Worm (Caenorhabditis elegans) whole organism, L3 larva: Measurements from ENCODE around the gene F39F10.5.
"Not testable (repeated sequence)": the region's sequence is repeated elsewhere in the genome, so short reads cannot be mapped to it uniquely, and the experiment has no call there.

ENCODE experiments used
- R02D3.7 ChIP-seq: fragments of 150-350 bp; optimal IDR thresholded peaks from 2 replicates; lab custom pipeline; 2014; ENCODE audit warnings: missing biosample characterization, missing genetic modification characterization
- ZK546.5 ChIP-seq: sonication (generic microtip); optimal IDR thresholded peaks from 2 replicates; lab custom pipeline; 2017; ENCODE audit warnings: missing biosample characterization, missing genetic modification characterization
- aly-2 ChIP-seq: fragments of 150-350 bp; optimal IDR thresholded peaks from 2 replicates; lab custom pipeline; 2014; ENCODE audit warnings: missing biosample characterization, missing genetic modification characterization
- ama-1 ChIP-seq: fragments of 150-350 bp; optimal IDR thresholded peaks from 2 replicates; lab custom pipeline; 2018
- ceh-28 ChIP-seq: fragments of 150-350 bp; optimal IDR thresholded peaks from 2 replicates; lab custom pipeline; 2014; ENCODE audit warnings: missing biosample characterization, missing genetic modification reagents, missing genetic modification characterization
- ceh-82 ChIP-seq: fragments of 150-350 bp; optimal IDR thresholded peaks from 2 replicates; lab custom pipeline; 2014; ENCODE audit warnings: missing biosample characterization, missing genetic modification characterization
- ceh-9 ChIP-seq: sonication (generic microtip); optimal IDR thresholded peaks from 2 replicates; lab custom pipeline; 2018; ENCODE audit warnings: missing biosample characterization, missing genetic modification characterization
- daf-12 ChIP-seq: fragments of 150-350 bp; optimal IDR thresholded peaks from 2 replicates; lab custom pipeline; 2014; ENCODE audit warnings: missing biosample characterization, missing genetic modification reagents, missing genetic modification characterization
- egl-27 ChIP-seq: sonication (generic microtip); optimal IDR thresholded peaks from 4 replicates; lab custom pipeline; 2017; ENCODE audit warnings: missing biosample characterization, missing genetic modification reagents, missing genetic modification characterization
- egl-5 ChIP-seq: fragments of 150-350 bp; optimal IDR thresholded peaks from 2 replicates; lab custom pipeline; 2017; ENCODE audit warnings: missing biosample characterization, missing genetic modification reagents, missing genetic modification characterization, inconsistent platforms
- elt-1 ChIP-seq: fragments of 150-350 bp; optimal IDR thresholded peaks from 2 replicates; lab custom pipeline; 2014; ENCODE audit warnings: missing biosample characterization, missing genetic modification characterization
- elt-2 ChIP-seq: sonication (generic microtip); optimal IDR thresholded peaks from 2 replicates; lab custom pipeline; 2016; ENCODE audit warnings: missing genetic modification reagents, mild to moderate bottlenecking, missing genetic modification characterization, missing compliant biosample characterization
- elt-3 ChIP-seq, 3 experiments: fragments of 150-350 bp in 1 of 3; sonication (generic microtip) in 2 of 3; optimal IDR thresholded peaks; 2 replicates in 2 of 3; 4 replicates in 1 of 3; lab custom pipeline; 2014 to 2017; ENCODE audit warnings: missing biosample characterization in 3 of 3, missing genetic modification characterization in 3 of 3
- eor-1 ChIP-seq, 2 experiments: fragments of 150-350 bp; optimal IDR thresholded peaks; 2 replicates each; lab custom pipeline; 2014 to 2018; ENCODE audit warnings: missing biosample characterization in 2 of 2, missing genetic modification characterization in 2 of 2
- fkh-10 ChIP-seq: sonication (generic microtip); optimal IDR thresholded peaks from 2 replicates; lab custom pipeline; 2017; ENCODE audit warnings: missing biosample characterization, missing genetic modification reagents, missing genetic modification characterization
- fos-1 ChIP-seq: fragments of 150-350 bp; optimal IDR thresholded peaks from 2 replicates; lab custom pipeline; 2014; ENCODE audit warnings: missing biosample characterization, missing genetic modification characterization
- hmg-11 ChIP-seq: sonication (generic microtip); optimal IDR thresholded peaks from 2 replicates; lab custom pipeline; 2016; ENCODE audit warnings: missing genetic modification characterization, missing compliant biosample characterization
- jun-1 ChIP-seq: fragments of 150-350 bp; optimal IDR thresholded peaks from 2 replicates; lab custom pipeline; 2014; ENCODE audit warnings: missing biosample characterization, missing genetic modification reagents, missing genetic modification characterization
- lin-15B ChIP-seq: fragments of 150-350 bp; optimal IDR thresholded peaks from 2 replicates; lab custom pipeline; 2014; ENCODE audit warnings: missing biosample characterization, missing genetic modification characterization
- lin-39 ChIP-seq: fragments of 150-350 bp; optimal IDR thresholded peaks from 2 replicates; lab custom pipeline; 2018; ENCODE audit warnings: missing biosample characterization, missing genetic modification reagents, missing genetic modification characterization
- lsy-12 ChIP-seq: sonication (generic microtip); optimal IDR thresholded peaks from 2 replicates; lab custom pipeline; 2016; ENCODE audit warnings: mild to moderate bottlenecking, missing genetic modification characterization, missing compliant biosample characterization
- mdl-1 ChIP-seq: fragments of 150-350 bp; optimal IDR thresholded peaks from 2 replicates; lab custom pipeline; 2014; ENCODE audit warnings: missing biosample characterization, missing genetic modification characterization
- nfya-1 ChIP-seq: sonication (generic microtip); optimal IDR thresholded peaks from 2 replicates; lab custom pipeline; 2017; ENCODE audit warnings: missing genetic modification characterization, mild to moderate bottlenecking, missing compliant biosample characterization, antibody characterized with exemption, moderate library complexity; ENCODE audit not compliant: insufficient read depth
- nhr-11 ChIP-seq: fragments of 150-350 bp; optimal IDR thresholded peaks from 2 replicates; lab custom pipeline; 2014; ENCODE audit warnings: missing biosample characterization, missing genetic modification characterization
- nhr-23 ChIP-seq: fragments of 150-350 bp; optimal IDR thresholded peaks from 2 replicates; lab custom pipeline; 2014; ENCODE audit warnings: missing biosample characterization, missing genetic modification reagents, missing genetic modification characterization
- nhr-237 ChIP-seq: fragments of 150-350 bp; optimal IDR thresholded peaks from 2 replicates; lab custom pipeline; 2014; ENCODE audit warnings: missing biosample characterization, missing genetic modification characterization
- nhr-25 ChIP-seq: sonication (generic microtip); optimal IDR thresholded peaks from 2 replicates; lab custom pipeline; 2017; ENCODE audit warnings: missing biosample characterization, missing genetic modification characterization
- nhr-28 ChIP-seq: fragments of 150-350 bp; optimal IDR thresholded peaks from 2 replicates; lab custom pipeline; 2014; ENCODE audit warnings: missing biosample characterization, missing genetic modification characterization
- nhr-43 ChIP-seq: sonication (generic microtip); optimal IDR thresholded peaks from 2 replicates; lab custom pipeline; 2016; ENCODE audit warnings: mild to moderate bottlenecking, missing genetic modification characterization, missing compliant biosample characterization; ENCODE audit not compliant: poor library complexity, severe bottlenecking
- nhr-67 ChIP-seq: fragments of 150-350 bp; optimal IDR thresholded peaks from 2 replicates; lab custom pipeline; 2014; ENCODE audit warnings: missing biosample characterization, missing genetic modification characterization
- nhr-76 ChIP-seq: fragments of 150-350 bp; sonication (generic microtip); optimal IDR thresholded peaks from 5 replicates; lab custom pipeline; 2014; ENCODE audit warnings: missing biosample characterization, missing genetic modification characterization
- nhr-77 ChIP-seq: fragments of 150-350 bp; optimal IDR thresholded peaks from 2 replicates; lab custom pipeline; 2014; ENCODE audit warnings: missing biosample characterization, missing genetic modification characterization
- pha-4 ChIP-seq: fragments of 150-350 bp; optimal IDR thresholded peaks from 2 replicates; lab custom pipeline; 2014; ENCODE audit warnings: missing biosample characterization, missing genetic modification reagents, missing genetic modification characterization
- pqm-1 ChIP-seq: fragments of 150-350 bp; optimal IDR thresholded peaks from 2 replicates; lab custom pipeline; 2017; ENCODE audit warnings: missing biosample characterization, missing genetic modification characterization, inconsistent platforms
- sea-2 ChIP-seq: fragments of 150-350 bp; sonication (generic microtip); optimal IDR thresholded peaks from 4 replicates; lab custom pipeline; 2014; ENCODE audit warnings: missing biosample characterization, missing genetic modification reagents, missing genetic modification characterization
- skn-1 ChIP-seq: fragments of 150-350 bp; optimal IDR thresholded peaks from 2 replicates; lab custom pipeline; 2014; ENCODE audit warnings: missing biosample characterization, missing genetic modification characterization
- snpc-4 ChIP-seq: fragments of 150-350 bp; optimal IDR thresholded peaks from 2 replicates; lab custom pipeline; 2014; ENCODE audit warnings: missing biosample characterization, missing genetic modification characterization
- tbx-2 ChIP-seq: sonication (generic microtip); optimal IDR thresholded peaks from 2 replicates; lab custom pipeline; 2016; ENCODE audit warnings: mild to moderate bottlenecking, missing genetic modification characterization, missing compliant biosample characterization
- unc-39 ChIP-seq: sonication (generic microtip); optimal IDR thresholded peaks from 4 replicates; lab custom pipeline; 2017; ENCODE audit warnings: missing biosample characterization, missing genetic modification characterization
- unc-62 ChIP-seq: fragments of 150-350 bp; sonication (generic microtip); optimal IDR thresholded peaks from 4 replicates; lab custom pipeline; 2014; ENCODE audit warnings: missing biosample characterization, missing genetic modification reagents, missing genetic modification characterization
- zag-1 ChIP-seq: fragments of 150-350 bp; optimal IDR thresholded peaks from 2 replicates; lab custom pipeline; 2014; ENCODE audit warnings: missing biosample characterization, missing genetic modification characterization
- ztf-11 ChIP-seq: fragments of 150-350 bp; optimal IDR thresholded peaks from 2 replicates; lab custom pipeline; 2014; ENCODE audit warnings: missing biosample characterization, missing genetic modification characterization

Gene F39F10.5

ce11 chrX:16913669-16914068 lies at the start of gene F39F10.5:
Gene F39F10.5 (minus strand): TSS chrX:16913769.
- not testable (repeated sequence) for TF ChIP-seq zag-1, pha-4, unc-39 (tag; lab: Kevin White, UChicago)

ce11 chrX:16962640-16963039 lies 49.1 kb upstream of the F39F10.5 start:
- TF ChIP-seq daf-12 (no peak), egl-27 (no peak), nhr-23 (tag; lab: Kevin White, UChicago) (no peak), nhr-43 (tag; lab: Kevin White, UChicago) (no peak), tbx-2 (no peak), nhr-77 (tag; lab: Kevin White, UChicago) (no peak), nhr-237 (no peak), R02D3.7 (tag; lab: Kevin White, UChicago) (no peak), nfya-1 (no peak), elt-1 (tag; lab: Kevin White, UChicago) (no peak)

ce11 chrX:16961387-16961786 lies 47.8 kb upstream of the F39F10.5 start:
- peak; percentile 56 for TF ChIP-seq lin-15B (tag; lab: Kevin White, UChicago)
- TF ChIP-seq ZK546.5 (tag; lab: Kevin White, UChicago): no peak
- peak; percentile 92 for TF ChIP-seq nfya-1
- TF ChIP-seq elt-1 (tag; lab: Kevin White, UChicago): peak; percentile 71
- TF ChIP-seq fos-1 (tag; lab: Kevin White, UChicago): no peak
- peak; percentile 18 for TF ChIP-seq ceh-82 (tag; lab: Kevin White, UChicago)
- peak; percentile 61 for TF ChIP-seq R02D3.7 (tag; lab: Kevin White, UChicago)
- TF ChIP-seq egl-5 (tag; lab: Kevin White, UChicago): peak; percentile 89
- no peak for TF ChIP-seq nhr-28 (tag; lab: Kevin White, UChicago)
- TF ChIP-seq elt-2: peak; percentile 74
- peak; percentile 82 for TF ChIP-seq lsy-12 (tag; lab: Kevin White, UChicago)
- peak; percentile 84 for TF ChIP-seq jun-1 (tag; lab: Kevin White, UChicago)
- TF ChIP-seq fkh-10 (GFP tag; lab: Kevin White, UChicago): peak; percentile 14
- TF ChIP-seq nhr-67 (tag; lab: Kevin White, UChicago): no peak
- TF ChIP-seq nhr-25: peak; percentile 92
- peak; percentile 22 for TF ChIP-seq nhr-11 (tag; lab: Kevin White, UChicago)
- TF ChIP-seq tbx-2: peak; percentile 51
- peak; percentile 65 for TF ChIP-seq sea-2 (GFP tag; lab: Kevin White, UChicago)
- TF ChIP-seq ceh-28: peak; percentile 83
- TF ChIP-seq nhr-43 (tag; lab: Kevin White, UChicago): peak; percentile 70
- peak; percentile 59 for TF ChIP-seq mdl-1 (tag; lab: Kevin White, UChicago)
- TF ChIP-seq nhr-76: peak; percentile 39
- no peak for TF ChIP-seq aly-2
- peak; percentile 92 for TF ChIP-seq lin-39 (tag; lab: Kevin White, UChicago)
- TF ChIP-seq eor-1 (tag; optimal IDR thresholded peaks at IDR 0.05; lab: Kevin White, UChicago): no peak
- TF ChIP-seq ztf-11: no peak
- peak; percentile 64 for TF ChIP-seq ama-1
- peak; percentile 86 for TF ChIP-seq nhr-23 (tag; lab: Kevin White, UChicago)
- no peak for TF ChIP-seq nhr-77 (tag; lab: Kevin White, UChicago)
- peak; percentile 76 for TF ChIP-seq snpc-4 (tag; lab: Kevin White, UChicago)
- TF ChIP-seq nhr-237: no peak
- peak; percentile 86 for TF ChIP-seq skn-1
- peak; percentile 95 for TF ChIP-seq hmg-11 (tag; lab: Kevin White, UChicago)
- peak; percentile 37 for TF ChIP-seq egl-27
- no peak for TF ChIP-seq daf-12
- TF ChIP-seq pha-4 (tag; lab: Kevin White, UChicago): peak; percentile 90
- peak; percentile 76 for TF ChIP-seq unc-62
- no peak for TF ChIP-seq elt-3 (tag; optimal IDR thresholded peaks at IDR 0.05; lab: Kevin White, UChicago)
- TF ChIP-seq ceh-9 (tag; lab: Kevin White, UChicago): no peak
- peak; percentile 68 for TF ChIP-seq pqm-1 (tag; lab: Kevin White, UChicago)
